Fruit fly (Drosophila melanogaster) whole organism, prepupa: Measurements from ENCODE around the gene RpL37-1.

Experiments
- CG10631 ChIP-seq: fragments of 200-800 bp; sonication (Bioruptor generic); optimal IDR thresholded peaks from 2 replicates; lab custom pipeline; 2016; ENCODE audit warnings: missing biosample characterization, missing genetic modification characterization
- CG10669 ChIP-seq: fragments of 200-800 bp; sonication (Bioruptor generic); optimal IDR thresholded peaks from 3 replicates; lab custom pipeline; 2018; ENCODE audit warnings: missing biosample characterization, mild to moderate bottlenecking, missing genetic modification characterization, moderate library complexity
- CG11294 ChIP-seq: fragments of 200-800 bp; sonication (Bioruptor generic); IDR thresholded peaks from 2 replicates; pipeline ENCODE4 v1.3.6; 2022; ENCODE audit warnings: missing biosample characterization, missing genetic modification characterization
- CG11762 ChIP-seq: fragments of 200-800 bp; sonication (Bioruptor generic); optimal IDR thresholded peaks from 3 replicates; lab custom pipeline; 2016; ENCODE audit warnings: missing biosample characterization, missing genetic modification characterization; ENCODE audit not compliant: insufficient read depth
- CG1621 ChIP-seq: fragments of 200-800 bp; sonication (Bioruptor generic); optimal IDR thresholded peaks from 3 replicates; lab custom pipeline; 2018; ENCODE audit warnings: missing biosample characterization, mild to moderate bottlenecking, missing genetic modification characterization
- CG31627 ChIP-seq: fragments of 200-800 bp; sonication (Bioruptor generic); optimal IDR thresholded peaks from 3 replicates; lab custom pipeline; 2016; ENCODE audit warnings: missing biosample characterization, missing genetic modification characterization
- CG34406 ChIP-seq: fragments of 200-800 bp; sonication (Bioruptor generic); optimal IDR thresholded peaks from 3 replicates; lab custom pipeline; 2016; ENCODE audit warnings: missing biosample characterization, missing genetic modification characterization
- CG4318 ChIP-seq: fragments of 200-800 bp; sonication (Bioruptor generic); optimal IDR thresholded peaks from 3 replicates; lab custom pipeline; 2017; ENCODE audit warnings: missing biosample characterization, mild to moderate bottlenecking, missing genetic modification characterization
- CG6792 ChIP-seq: fragments of 200-800 bp; sonication (Bioruptor generic); optimal IDR thresholded peaks from 3 replicates; lab custom pipeline; 2016; ENCODE audit warnings: missing biosample characterization, missing genetic modification characterization
- CG6808 ChIP-seq: fragments of 200-800 bp; sonication (Bioruptor generic); optimal IDR thresholded peaks from 3 replicates; lab custom pipeline; 2017; ENCODE audit warnings: missing biosample characterization, missing genetic modification characterization, mild to moderate bottlenecking, moderate library complexity, missing genetic modification reagents
- CG6854 ChIP-seq: fragments of 200-800 bp; sonication (Bioruptor generic); optimal IDR thresholded peaks from 2 replicates; lab custom pipeline; 2017; ENCODE audit warnings: missing biosample characterization, mild to moderate bottlenecking, missing genetic modification characterization
- CG7368 ChIP-seq: fragments of 200-800 bp; sonication (Bioruptor generic); optimal IDR thresholded peaks from 3 replicates; lab custom pipeline; 2016; ENCODE audit warnings: missing biosample characterization, missing genetic modification characterization
- CG8319 ChIP-seq: fragments of 200-800 bp; sonication (Bioruptor generic); optimal IDR thresholded peaks from 3 replicates; lab custom pipeline; 2016; ENCODE audit warnings: missing biosample characterization, missing genetic modification characterization
- CG8632 ChIP-seq: fragments of 200-800 bp; sonication (Bioruptor generic); optimal IDR thresholded peaks from 3 replicates; lab custom pipeline; 2016; ENCODE audit warnings: missing biosample characterization, missing genetic modification characterization
- CG9139 ChIP-seq: fragments of 200-800 bp; sonication (Bioruptor generic); optimal IDR thresholded peaks from 3 replicates; lab custom pipeline; 2017; ENCODE audit warnings: missing biosample characterization, mild to moderate bottlenecking, missing genetic modification characterization
- Eip75B ChIP-seq: fragments of 200-800 bp; sonication (Bioruptor generic); optimal IDR thresholded peaks from 3 replicates; lab custom pipeline; 2016; ENCODE audit warnings: missing biosample characterization, missing genetic modification characterization
- Eip78C ChIP-seq: fragments of 200-800 bp; sonication (Bioruptor generic); peaks from one replicate; lab custom pipeline; 2016; ENCODE audit warnings: missing biosample characterization, missing genetic modification characterization
- Ets21C ChIP-seq: fragments of 200-800 bp; sonication (Bioruptor generic); optimal IDR thresholded peaks from 3 replicates; lab custom pipeline; 2016; ENCODE audit warnings: missing biosample characterization, missing genetic modification characterization
- Ets96B ChIP-seq: fragments of 200-800 bp; optimal IDR thresholded peaks from 2 replicates; lab custom pipeline; 2019; ENCODE audit warnings: missing biosample characterization, mild to moderate bottlenecking, missing genetic modification characterization, moderate library complexity
- Hr38 ChIP-seq: sonication (Bioruptor generic); optimal IDR thresholded peaks from 2 replicates; lab custom pipeline; 2016; ENCODE audit warnings: missing biosample characterization, missing genetic modification characterization
- Hr39 ChIP-seq: fragments of 200-800 bp; sonication (Bioruptor generic); optimal IDR thresholded peaks from 2 replicates; lab custom pipeline; 2016; ENCODE audit warnings: missing biosample characterization, missing genetic modification characterization
- Hr4 ChIP-seq: fragments of 200-800 bp; sonication (Bioruptor generic); optimal IDR thresholded peaks from 3 replicates; lab custom pipeline; 2016; ENCODE audit warnings: missing biosample characterization, missing genetic modification characterization
- Lpt ChIP-seq: fragments of 200-800 bp; sonication (Bioruptor generic); optimal IDR thresholded peaks from 3 replicates; lab custom pipeline; 2016; ENCODE audit warnings: missing biosample characterization, missing genetic modification characterization
- Met ChIP-seq: fragments of 200-800 bp; sonication (Bioruptor generic); optimal IDR thresholded peaks from 3 replicates; lab custom pipeline; 2016; ENCODE audit warnings: missing biosample characterization, missing genetic modification characterization
- Smox ChIP-seq: fragments of 200-800 bp; sonication (Bioruptor generic); optimal IDR thresholded peaks from 3 replicates; lab custom pipeline; 2016; ENCODE audit warnings: missing biosample characterization, missing genetic modification characterization
- Sox102F ChIP-seq: fragments of 200-800 bp; sonication (Bioruptor generic); optimal IDR thresholded peaks from 2 replicates; lab custom pipeline; 2016; ENCODE audit warnings: missing biosample characterization, mild to moderate bottlenecking, missing genetic modification characterization
- Sox14 ChIP-seq: fragments of 200-800 bp; sonication (Bioruptor generic); optimal IDR thresholded peaks from 3 replicates; lab custom pipeline; 2016; ENCODE audit warnings: missing biosample characterization, missing genetic modification characterization
- Sox15 ChIP-seq: fragments of 200-800 bp; sonication (Bioruptor generic); optimal IDR thresholded peaks from 3 replicates; lab custom pipeline; 2016; ENCODE audit warnings: missing biosample characterization, missing genetic modification characterization
- cyc ChIP-seq: fragments of 200-800 bp; sonication (Bioruptor generic); optimal IDR thresholded peaks from 3 replicates; lab custom pipeline; 2016; ENCODE audit warnings: missing biosample characterization, missing genetic modification characterization
- dac ChIP-seq: fragments of 200-800 bp; sonication (Bioruptor generic); optimal IDR thresholded peaks from 2 replicates; lab custom pipeline; 2017; ENCODE audit warnings: missing biosample characterization, mild to moderate bottlenecking, missing genetic modification characterization
- dsx ChIP-seq: fragments of 200-800 bp; optimal IDR thresholded peaks from 3 replicates; lab custom pipeline; 2019; ENCODE audit warnings: missing biosample characterization, mild to moderate bottlenecking, missing genetic modification characterization, moderate library complexity; ENCODE audit not compliant: poor library complexity, severe bottlenecking
- eg ChIP-seq: fragments of 200-800 bp; sonication (Bioruptor generic); IDR thresholded peaks from 3 replicates; pipeline ENCODE4 v1.3.6; 2022; ENCODE audit warnings: missing biosample characterization, missing genetic modification characterization
- esn ChIP-seq: fragments of 200-800 bp; sonication (Bioruptor generic); optimal IDR thresholded peaks from 2 replicates; lab custom pipeline; 2016; ENCODE audit warnings: missing biosample characterization, mild to moderate bottlenecking, missing genetic modification characterization, moderate library complexity
- fd59A ChIP-seq: fragments of 200-800 bp; sonication (Bioruptor generic); optimal IDR thresholded peaks from 2 replicates; lab custom pipeline; 2017; ENCODE audit warnings: missing biosample characterization, mild to moderate bottlenecking, missing genetic modification characterization, missing genetic modification reagents
- fd85E ChIP-seq: fragments of 200-800 bp; sonication (Bioruptor generic); optimal IDR thresholded peaks from 3 replicates; lab custom pipeline; 2016; ENCODE audit warnings: missing biosample characterization, missing genetic modification characterization
- fkh ChIP-seq: fragments of 200-800 bp; sonication (Bioruptor generic); optimal IDR thresholded peaks from 3 replicates; lab custom pipeline; 2017; ENCODE audit warnings: missing biosample characterization, mild to moderate bottlenecking, missing genetic modification characterization, moderate library complexity
- net ChIP-seq: fragments of 200-800 bp; sonication (Bioruptor generic); optimal IDR thresholded peaks from 3 replicates; lab custom pipeline; 2016; ENCODE audit warnings: missing biosample characterization, missing genetic modification characterization
- salr ChIP-seq, 2 experiments: fragments of 200-800 bp; sonication (Bioruptor generic); optimal IDR thresholded peaks; 3 replicates each; lab custom pipeline; 2016 to 2018; ENCODE audit warnings: missing biosample characterization in 2 of 2, missing genetic modification characterization in 2 of 2, mild to moderate bottlenecking in 1 of 2
- spab ChIP-seq: fragments of 200-800 bp; sonication (Bioruptor generic); optimal IDR thresholded peaks from 2 replicates; lab custom pipeline; 2017; ENCODE audit warnings: missing biosample characterization, mild to moderate bottlenecking, missing genetic modification characterization, missing genetic modification reagents
- svp ChIP-seq: fragments of 200-800 bp; sonication (Bioruptor generic); peaks from one replicate; lab custom pipeline; 2016; ENCODE audit warnings: missing biosample characterization, missing genetic modification characterization
- topi ChIP-seq: fragments of 200-800 bp; sonication (Bioruptor generic); optimal IDR thresholded peaks from 3 replicates; lab custom pipeline; 2016; ENCODE audit warnings: missing biosample characterization, missing genetic modification characterization
- vri ChIP-seq: fragments of 200-800 bp; sonication (Bioruptor generic); optimal IDR thresholded peaks from 3 replicates; lab custom pipeline; 2016; ENCODE audit warnings: missing biosample characterization, mild to moderate bottlenecking, missing genetic modification characterization

The RpL37-1 gene

DNA sequence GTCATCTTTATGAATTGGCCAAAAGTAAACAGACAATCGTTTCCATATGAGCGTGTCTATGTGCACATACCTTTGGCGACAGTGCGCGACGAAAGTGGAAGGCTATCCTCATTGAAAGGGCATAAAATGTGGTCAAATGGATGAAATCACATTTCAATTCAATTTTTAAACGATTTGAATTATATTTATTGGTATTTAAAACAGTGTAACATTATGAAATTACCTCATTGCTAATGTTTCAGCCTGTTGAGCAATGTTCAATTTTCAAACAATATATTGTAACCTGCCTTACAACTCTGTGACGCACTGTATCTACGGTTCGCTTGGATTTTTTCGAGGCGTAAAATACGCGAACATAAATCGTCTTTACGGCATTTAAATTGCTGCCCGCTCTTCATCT, 19.1 kb downstream of the RpL37-1 start (continued):
- TF ChIP-seq CG34406 (GFP tag; lab: Kevin White, UChicago) (no peak), net (GFP tag; lab: Kevin White, UChicago) (no peak), CG8632 (no peak), Ets96B (tag; lab: Kevin White, UChicago) (no peak), dac (GFP tag; lab: Kevin White, UChicago) (no peak), Hr38 (GFP tag; lab: Kevin White, UChicago) (no peak), esn (GFP tag; lab: Kevin White, UChicago) (no peak), CG1621 (tag; lab: Kevin White, UChicago) (no peak), fkh (GFP tag; lab: Kevin White, UChicago) (peak; percentile 14), fd85E (GFP tag; lab: Kevin White, UChicago) (no peak), Hr4 (peak; percentile 37), vri (GFP tag; lab: Kevin White, UChicago) (no peak), topi (GFP tag; lab: Kevin White, UChicago) (no peak), CG6854 (GFP tag; lab: Kevin White, UChicago) (no peak), Sox15 (GFP tag; lab: Kevin White, UChicago) (no peak), Smox (GFP tag; lab: Kevin White, UChicago) (no peak), Eip75B (GFP tag; lab: Kevin White, UChicago) (no peak), CG10669 (GFP tag; lab: Kevin White, UChicago) (no peak), fd59A (GFP tag; lab: Kevin White, UChicago) (no peak), CG11762 (GFP tag; lab: Kevin White, UChicago) (no peak), svp (no peak), CG6808 (GFP tag; lab: Kevin White, UChicago) (no peak), CG6792 (GFP tag; lab: Kevin White, UChicago) (no peak)

DNA sequence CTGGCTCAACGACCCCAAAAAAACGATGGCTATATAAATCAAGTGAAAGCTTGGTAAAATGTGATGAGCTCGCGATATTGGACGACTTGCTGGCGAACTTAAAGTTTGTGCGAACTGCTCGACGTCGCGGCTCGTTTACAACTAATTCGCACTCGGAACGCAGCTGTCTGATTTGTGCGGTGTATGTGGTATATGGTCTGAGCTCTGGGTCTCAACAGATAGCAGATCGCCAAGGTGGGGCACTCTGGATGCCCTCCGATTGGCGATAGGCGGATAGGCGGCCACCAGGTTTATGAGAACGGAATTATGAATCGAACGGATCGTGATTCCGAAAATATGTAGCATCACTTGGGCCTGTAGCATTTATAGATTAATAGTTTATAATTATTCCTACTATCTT, 22.8 kb downstream of the RpL37-1 start, which contains the start of gene Cyp4s3:
Gene Cyp4s3 (minus strand): TSS at position 146 of the 400 bp plus-strand sequence.
- TF ChIP-seq fkh (GFP tag; lab: Kevin White, UChicago) (no peak), svp (peak; percentile 92), cyc (GFP tag; lab: Kevin White, UChicago) (no peak)

DNA sequence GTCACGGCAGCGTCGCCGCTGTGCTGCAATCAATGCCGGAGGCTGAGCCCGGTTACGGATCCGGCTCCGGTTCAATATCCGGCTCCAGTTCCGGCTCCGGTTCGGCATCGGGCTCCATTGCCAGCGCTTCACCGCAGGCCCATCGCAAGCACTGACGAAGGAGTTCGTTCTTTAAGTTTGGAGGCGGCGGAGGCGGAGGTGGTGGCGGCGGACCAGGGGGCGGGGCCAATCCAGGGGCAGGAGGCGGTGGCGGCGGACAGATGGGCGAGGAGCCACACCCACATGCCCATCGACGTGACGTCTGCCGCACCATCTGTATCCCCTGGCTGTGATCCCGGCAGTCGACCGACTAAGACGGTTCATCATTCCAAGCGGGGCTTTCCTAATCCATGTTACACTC, 27.3 kb downstream of the RpL37-1 start:
- no peak for TF ChIP-seq CG9139
- TF ChIP-seq Eip78C: no peak
- TF ChIP-seq CG10669 (GFP tag; lab: Kevin White, UChicago): no peak
- TF ChIP-seq Ets96B (tag; lab: Kevin White, UChicago): no peak
- TF ChIP-seq Smox (GFP tag; lab: Kevin White, UChicago): no peak
- no peak for TF ChIP-seq vri (GFP tag; lab: Kevin White, UChicago)
- no peak for TF ChIP-seq Hr39 (GFP tag; lab: Kevin White, UChicago)
- TF ChIP-seq Sox14 (GFP tag; lab: Kevin White, UChicago): no peak
- no peak for TF ChIP-seq fkh (GFP tag; lab: Kevin White, UChicago)
- TF ChIP-seq fd85E (GFP tag; lab: Kevin White, UChicago): no peak
- TF ChIP-seq esn (GFP tag; lab: Kevin White, UChicago): no peak
- TF ChIP-seq salr (GFP tag; optimal IDR thresholded peaks at IDR 0.05; lab: Kevin White, UChicago): no peak
- no peak for TF ChIP-seq topi (GFP tag; lab: Kevin White, UChicago)

DNA sequence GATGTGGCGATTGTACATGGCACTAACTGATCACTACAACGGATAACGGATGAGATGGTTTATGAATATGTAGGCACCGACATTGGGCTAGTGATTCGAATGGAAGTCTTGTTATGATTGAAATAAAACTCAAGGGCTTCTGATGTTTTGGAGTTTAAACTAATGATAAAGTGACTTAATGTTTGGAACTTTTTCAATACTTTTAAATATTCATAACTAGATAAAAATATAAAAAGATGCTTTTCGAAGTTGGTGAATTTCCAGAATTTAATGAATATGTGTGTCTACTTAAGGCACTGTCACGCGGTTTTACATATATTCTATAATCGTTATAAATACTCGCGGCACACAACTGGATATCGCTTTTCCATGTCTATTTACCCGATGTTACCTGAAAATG, 43.2 kb downstream of the RpL37-1 start, which contains the start of gene CG9072:
Gene CG9072 (minus strand): TSS at position 101 of the 400 bp plus-strand sequence.
- no peak for TF ChIP-seq CG9139
- TF ChIP-seq CG6792 (GFP tag; lab: Kevin White, UChicago): no peak
- TF ChIP-seq cyc (GFP tag; lab: Kevin White, UChicago): no peak
- TF ChIP-seq eg: no peak

DNA sequence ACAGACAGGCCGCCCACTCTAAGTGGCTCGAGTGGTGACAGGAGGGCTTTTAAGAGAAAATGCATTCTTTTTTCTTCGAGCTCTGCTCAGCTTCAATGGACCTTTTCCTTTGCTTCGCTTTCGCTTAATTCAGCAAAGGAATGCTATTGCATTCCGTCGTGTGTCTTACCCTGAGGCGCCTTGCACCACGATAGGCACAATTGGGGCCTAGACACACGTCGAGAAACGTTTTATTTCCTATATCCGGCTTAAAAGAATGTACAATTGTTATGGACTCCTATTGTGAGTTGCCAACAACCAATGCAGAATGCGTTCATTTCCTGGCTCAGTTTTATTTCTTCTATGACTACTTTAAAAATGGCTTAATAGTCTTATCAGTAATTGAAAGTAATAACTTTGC, 48.0 kb downstream of the RpL37-1 start:
- TF ChIP-seq Met (GFP tag; lab: Kevin White, UChicago): no peak
- no peak for TF ChIP-seq topi (GFP tag; lab: Kevin White, UChicago)
- no peak for TF ChIP-seq CG4318 (GFP tag; lab: Kevin White, UChicago)
- TF ChIP-seq Hr4: no peak
- no peak for TF ChIP-seq CG10631 (GFP tag; lab: Kevin White, UChicago)
- TF ChIP-seq Ets21C (GFP tag; lab: Kevin White, UChicago): no peak
- no peak for TF ChIP-seq CG31627 (GFP tag; lab: Kevin White, UChicago)
- TF ChIP-seq fd85E (GFP tag; lab: Kevin White, UChicago): no peak
- TF ChIP-seq CG8319 (GFP tag; lab: Kevin White, UChicago): no peak
- no peak for TF ChIP-seq CG7368 (GFP tag; lab: Kevin White, UChicago)
- no peak for TF ChIP-seq Sox102F (GFP tag; lab: Kevin White, UChicago)
- no peak for TF ChIP-seq eg
- TF ChIP-seq Lpt (GFP tag; lab: Kevin White, UChicago): no peak
- TF ChIP-seq spab: no peak
- TF ChIP-seq CG11294 (GFP tag; lab: Robert Waterston, UW): no peak
- TF ChIP-seq svp: no peak
- TF ChIP-seq Hr39 (GFP tag; lab: Kevin White, UChicago): no peak
- TF ChIP-seq dsx (GFP tag; lab: Kevin White, UChicago): no peak
